Worm (Caenorhabditis elegans) whole organism, L4/young adult: ENCODE results near the gene F28F5.6.

Source experiments
- W03F9.2 ChIP-seq: fragments of 150-350 bp; optimal IDR thresholded peaks from 2 replicates; lab custom pipeline; 2014; ENCODE audit warnings: missing biosample characterization, missing genetic modification characterization
- dao-5 ChIP-seq: sonication (generic microtip); optimal IDR thresholded peaks from 2 replicates; lab custom pipeline; 2016; ENCODE audit warnings: missing genotype, missing genetic modification characterization, moderate library complexity, missing compliant biosample characterization
- him-1 ChIP-seq: sonication (generic microtip); optimal IDR thresholded peaks from 2 replicates; lab custom pipeline; 2016; ENCODE audit warnings: missing genotype, missing genetic modification reagents, missing genetic modification characterization, missing compliant biosample characterization

Gene F28F5.6

ce11 chrIII:6816930-6817329, 2.2 kb downstream of the F28F5.6 start, which contains the start of gene F28F5.4:
F28F5.4 (minus strand) TSS chrIII:6817033.
- no peak for TF ChIP-seq W03F9.2
- TF ChIP-seq dao-5 (tag; lab: Kevin White, UChicago): no peak
- no peak for TF ChIP-seq him-1 (tag; lab: Kevin White, UChicago)

DNA sequence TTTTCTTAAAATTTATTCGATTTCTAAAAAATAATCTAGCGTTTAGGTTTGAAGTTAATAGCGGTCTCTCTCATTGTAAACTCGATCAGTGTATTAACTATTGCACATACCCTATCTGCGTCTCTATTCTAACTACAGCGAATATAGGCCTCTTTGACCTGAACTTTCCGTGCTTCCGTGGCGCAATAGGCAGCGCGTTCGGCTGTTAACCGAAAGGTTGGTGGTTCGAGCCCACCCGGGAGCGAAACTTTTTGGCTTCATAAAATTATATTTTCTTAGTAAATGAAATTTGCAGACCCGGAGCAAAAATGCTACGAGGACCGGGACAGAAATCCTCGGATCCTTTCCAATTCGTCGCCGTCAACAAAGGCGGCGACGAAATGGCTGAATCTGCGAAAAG, 13.8 kb downstream of the F28F5.6 start:
- TF ChIP-seq him-1 (tag; lab: Kevin White, UChicago) (no peak), W03F9.2 (no peak), dao-5 (tag; lab: Kevin White, UChicago) (no peak)

DNA sequence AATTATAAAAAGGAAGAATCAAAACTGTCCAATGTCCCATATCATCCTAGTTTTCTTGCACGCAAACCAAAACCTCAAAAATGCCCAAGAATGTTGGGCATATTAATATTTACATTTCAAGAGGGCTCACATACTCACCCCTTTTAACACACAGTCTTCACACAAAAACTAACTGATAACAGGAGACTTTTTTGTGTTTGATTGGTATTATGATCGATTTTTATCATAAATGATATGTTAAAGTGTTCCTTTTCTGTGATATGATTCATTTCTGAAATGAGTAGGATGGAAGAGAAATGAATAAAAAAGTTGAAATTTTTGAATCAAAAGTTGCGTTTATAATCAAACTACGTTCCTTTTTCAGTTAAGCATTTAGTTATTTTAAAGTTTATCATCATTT, 16.1 kb downstream of the F28F5.6 start:
- TF ChIP-seq him-1 (tag; lab: Kevin White, UChicago): no peak

ce11 chrIII:6802488-6802887, 16.7 kb downstream of the F28F5.6 start, which contains the start of gene lim-8:
lim-8 (plus strand) TSS chrIII:6802788.
- TF ChIP-seq W03F9.2: no peak
- TF ChIP-seq dao-5 (tag; lab: Kevin White, UChicago): no peak
- no peak for TF ChIP-seq him-1 (tag; lab: Kevin White, UChicago)

DNA sequence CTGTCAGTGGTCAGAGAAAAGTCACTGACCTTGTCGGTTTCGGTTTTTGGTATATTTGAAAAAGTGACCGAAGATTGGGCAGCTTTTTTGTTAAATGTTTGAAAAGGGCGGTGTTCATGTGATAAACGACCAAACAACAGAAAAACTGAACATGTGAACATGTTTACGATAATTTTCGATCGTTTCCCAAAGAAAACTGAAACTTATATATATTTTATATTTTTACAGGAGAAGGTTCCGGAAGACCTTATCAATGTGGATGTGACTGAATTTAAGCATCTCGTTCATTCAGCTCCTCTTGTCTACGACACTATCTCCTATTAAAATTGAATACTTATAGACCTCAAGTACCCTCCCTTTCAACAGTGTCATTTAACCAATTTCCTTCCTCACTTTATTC, 19.5 kb downstream of the F28F5.6 start:
- TF ChIP-seq dao-5 (tag; lab: Kevin White, UChicago): no peak
- no peak for TF ChIP-seq W03F9.2
- no peak for TF ChIP-seq him-1 (tag; lab: Kevin White, UChicago)

ce11 chrIII:6798906-6799305, 20.3 kb downstream of the F28F5.6 start:
- no peak for TF ChIP-seq him-1 (tag; lab: Kevin White, UChicago)
- TF ChIP-seq W03F9.2: no peak
- no peak for TF ChIP-seq dao-5 (tag; lab: Kevin White, UChicago)

- TF ChIP-seq him-1 (tag; lab: Kevin White, UChicago) (no peak), W03F9.2 (no peak), dao-5 (tag; lab: Kevin White, UChicago) (no peak)
Observed at ce11 chrIII:6797965-6798364, 21.2 kb downstream of the F28F5.6 start, which contains the start of gene R05H11.2. R05H11.2 (plus strand) TSS chrIII:6798297.

- TF ChIP-seq dao-5 (tag; lab: Kevin White, UChicago): no peak
Observed at ce11 chrIII:6795326-6795725, 23.8 kb downstream of the F28F5.6 start, which contains the start of gene R05H11.1. R05H11.1 (plus strand) TSS chrIII:6795626.
